Worm (Caenorhabditis elegans) whole organism, dauer: ENCODE measurements around the gene F46B3.8.

Experiments
- unc-62 ChIP-seq: sonication (generic microtip); optimal IDR thresholded peaks from 2 replicates; lab custom pipeline; 2017; ENCODE audit warnings: missing biosample characterization, missing genetic modification reagents, missing genetic modification characterization

The F46B3.8 gene

DNA sequence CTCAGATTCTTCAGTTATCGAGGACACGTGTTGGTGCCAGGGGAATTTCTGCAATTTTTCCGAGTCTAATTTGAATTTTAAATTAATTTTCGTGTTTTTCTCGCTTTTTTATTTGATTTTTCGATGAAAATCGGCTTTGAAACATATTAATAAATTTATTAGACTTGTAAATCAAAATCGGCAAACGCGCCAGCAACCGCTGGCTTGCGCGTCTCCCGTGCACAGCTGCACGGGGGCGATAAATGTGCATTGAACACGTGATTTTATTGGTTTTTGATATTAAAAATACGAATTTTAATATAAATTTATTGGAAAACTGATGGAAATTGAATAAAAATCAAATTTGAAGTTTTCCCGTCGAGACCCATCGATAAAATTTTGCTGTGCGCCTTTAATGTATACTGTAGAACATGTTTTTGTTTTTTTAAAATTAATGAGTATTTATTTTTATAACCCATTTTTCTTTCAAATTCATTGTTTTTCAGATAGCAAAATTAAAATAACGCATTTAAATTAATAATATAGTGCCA is 42.4 kb downstream of the F46B3.8 start, which contains the start of gene F26F2.7:
Gene F26F2.7, plus strand, starts transcription at position 480 of the 530 bp plus-strand sequence.
- TF ChIP-seq unc-62: no peak

DNA sequence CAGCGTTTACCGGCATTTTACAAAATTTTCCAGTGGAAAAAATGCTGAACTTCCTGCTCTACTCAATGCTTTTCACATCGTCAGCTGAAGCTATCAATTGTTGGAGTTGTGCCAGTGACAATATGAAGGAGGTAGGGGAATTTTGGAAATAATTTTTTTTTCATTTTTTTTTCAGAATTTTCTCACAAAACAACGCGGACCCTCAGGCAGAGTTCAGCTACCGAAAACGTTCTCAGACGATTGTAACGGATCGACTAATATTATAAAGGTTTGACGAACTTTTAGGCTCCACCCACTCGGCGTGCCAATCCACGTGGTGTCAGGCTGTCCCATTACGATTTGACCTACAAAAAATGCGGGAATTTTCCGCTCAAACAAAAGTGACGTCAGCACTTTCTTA is 43.4 kb downstream of the F46B3.8 start, which contains the start of gene F26F2.8:
Gene F26F2.8, plus strand, starts transcription at position 13 of the 400 bp plus-strand sequence.
- TF ChIP-seq unc-62: no peak

DNA sequence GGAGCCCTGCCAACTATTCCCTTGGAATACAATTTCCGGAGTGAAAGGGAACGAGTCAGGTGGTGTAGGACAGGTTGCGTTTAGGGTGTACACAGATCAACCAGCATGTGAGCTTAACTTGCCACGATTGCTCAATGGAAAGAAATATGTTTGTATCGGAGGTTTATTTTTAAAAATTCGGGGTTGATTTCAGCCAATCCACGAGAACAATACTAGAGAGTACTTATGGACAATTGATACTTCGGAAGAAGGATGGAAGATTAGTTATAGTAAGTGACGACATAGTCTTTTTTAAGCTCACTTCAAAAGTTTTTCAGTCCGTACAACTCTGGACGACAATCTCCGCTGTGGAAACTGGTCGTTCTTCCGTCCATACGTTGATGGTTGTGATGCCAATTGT is 48.1 kb downstream of the F46B3.8 start:
- TF ChIP-seq unc-62: no peak

- no peak for TF ChIP-seq unc-62
Measured at ce11 chrV:20574314-20574713, 48.6 kb downstream of the F46B3.8 start, which contains the start of gene clec-263. clec-263 (plus strand) TSS chrV:20574614.

- TF ChIP-seq unc-62: no peak
Measured at ce11 chrV:20573392-20573791, 49.6 kb downstream of the F46B3.8 start, which contains the start of gene F26F2.5. F26F2.5 (plus strand) TSS chrV:20573692.
